Worm (Caenorhabditis elegans) whole organism, mixed stage, embryonic: Measurements from ENCODE around the gene pqn-10.

Experiments used
- blmp-1 ChIP-seq: fragments of 150-350 bp; optimal IDR thresholded peaks from 2 replicates; lab custom pipeline; 2014; ENCODE audit warnings: missing biosample characterization, missing genetic modification characterization
- elt-1 ChIP-seq: sonication (generic microtip); optimal IDR thresholded peaks from 2 replicates; lab custom pipeline; 2017; ENCODE audit warnings: missing genetic modification characterization, mild to moderate bottlenecking, missing compliant biosample characterization, antibody characterized with exemption, moderate library complexity, borderline replicate concordance; ENCODE audit not compliant: insufficient read depth
- mab-5 ChIP-seq: fragments of 150-350 bp; optimal IDR thresholded peaks from 2 replicates; lab custom pipeline; 2014; ENCODE audit warnings: missing biosample characterization, missing genetic modification characterization
- nhr-12 ChIP-seq: fragments of 150-350 bp; optimal IDR thresholded peaks from 2 replicates; lab custom pipeline; 2014; ENCODE audit warnings: missing biosample characterization, missing genetic modification characterization
- nhr-76 ChIP-seq: sonication (generic microtip); optimal IDR thresholded peaks from 2 replicates; lab custom pipeline; 2017; ENCODE audit warnings: missing biosample characterization, missing genetic modification characterization
- pha-4 ChIP-seq: fragments of 150-350 bp; optimal IDR thresholded peaks from 2 replicates; lab custom pipeline; 2018; ENCODE audit warnings: missing biosample characterization, missing genetic modification reagents, missing genetic modification characterization
- snpc-4 ChIP-seq: fragments of 150-350 bp; optimal IDR thresholded peaks from 2 replicates; lab custom pipeline; 2014; ENCODE audit warnings: missing biosample characterization, missing genetic modification characterization
- sptf-1 ChIP-seq: sonication (generic microtip); optimal IDR thresholded peaks from 2 replicates; lab custom pipeline; 2017; ENCODE audit warnings: mild to moderate bottlenecking, missing genetic modification characterization, moderate library complexity, missing compliant biosample characterization
- unc-62 ChIP-seq: fragments of 150-350 bp; optimal IDR thresholded peaks from 2 replicates; lab custom pipeline; 2014; ENCODE audit warnings: missing biosample characterization, missing genetic modification reagents, missing genetic modification characterization

ce11 chrIII:6508327-6508726 lies 19.7 kb upstream of the pqn-10 start:
- no peak for TF ChIP-seq elt-1
- TF ChIP-seq sptf-1 (tag; lab: Kevin White, UChicago) = no peak
- TF ChIP-seq pha-4 = no peak
- no peak for TF ChIP-seq blmp-1
- no peak for TF ChIP-seq nhr-12 (tag; lab: Kevin White, UChicago)
- TF ChIP-seq mab-5 = no peak
- TF ChIP-seq unc-62 (GFP tag; lab: Kevin White, UChicago) = no peak
- TF ChIP-seq snpc-4 = no peak
- no peak for TF ChIP-seq nhr-76 (tag; lab: Kevin White, UChicago)
